Fruit fly (Drosophila melanogaster) whole organism, embryonic: Measurements from ENCODE around the gene mAcon2.

Source experiments
- Atf3 ChIP-seq: fragments of 200-800 bp; sonication (Bioruptor generic); optimal IDR thresholded peaks from 3 replicates; lab custom pipeline; 2016; ENCODE audit warnings: missing biosample characterization, missing genetic modification characterization
- B-H2 ChIP-seq: fragments of 200-800 bp; sonication (Bioruptor generic); optimal IDR thresholded peaks from 2 replicates; lab custom pipeline; 2018; ENCODE audit warnings: missing biosample characterization, mild to moderate bottlenecking, missing genetic modification characterization
- CG11093 ChIP-seq: fragments of 200-800 bp; sonication (Bioruptor generic); IDR thresholded peaks from 3 replicates; pipeline ENCODE4 v1.3.6; 2022; ENCODE audit warnings: missing biosample characterization, missing genetic modification characterization
- CG12236 ChIP-seq: fragments of 200-800 bp; sonication (Bioruptor generic); optimal IDR thresholded peaks from 2 replicates; lab custom pipeline; 2016; ENCODE audit warnings: missing biosample characterization, missing genetic modification characterization
- CG13296 ChIP-seq: fragments of 200-800 bp; sonication (Bioruptor generic); optimal IDR thresholded peaks from 3 replicates; lab custom pipeline; 2018; ENCODE audit warnings: missing biosample characterization, mild to moderate bottlenecking, missing genetic modification characterization
- CG15011 ChIP-seq: fragments of 200-800 bp; sonication (Bioruptor generic); optimal IDR thresholded peaks from 3 replicates; lab custom pipeline; 2018; ENCODE audit warnings: missing biosample characterization, mild to moderate bottlenecking, missing genetic modification characterization
- CG15696 ChIP-seq: fragments of 200-800 bp; sonication (Bioruptor generic); optimal IDR thresholded peaks from 2 replicates; lab custom pipeline; 2019; ENCODE audit warnings: missing biosample characterization, mild to moderate bottlenecking, missing genetic modification characterization, moderate library complexity
- CG17612 ChIP-seq: fragments of 200-800 bp; sonication (Bioruptor generic); IDR thresholded peaks from 2 replicates; pipeline ENCODE4 v1.3.6; 2022; ENCODE audit warnings: missing biosample characterization, missing genetic modification characterization
- CG2199 ChIP-seq: fragments of 200-800 bp; sonication (Bioruptor generic); IDR thresholded peaks from 3 replicates; pipeline ENCODE4 v1.3.6; 2022; ENCODE audit warnings: missing biosample characterization, missing genetic modification characterization
- CG2678 ChIP-seq: fragments of 200-800 bp; sonication (Bioruptor generic); optimal IDR thresholded peaks from 3 replicates; lab custom pipeline; 2019; ENCODE audit warnings: missing biosample characterization, mild to moderate bottlenecking, missing genetic modification characterization, moderate library complexity
- CG30431 ChIP-seq: fragments of 200-800 bp; sonication (Bioruptor generic); optimal IDR thresholded peaks from 2 replicates; lab custom pipeline; 2017; ENCODE audit warnings: missing biosample characterization, missing genetic modification characterization
- CG3163 ChIP-seq: fragments of 200-800 bp; sonication (Bioruptor generic); optimal IDR thresholded peaks from 3 replicates; lab custom pipeline; 2016; ENCODE audit warnings: missing biosample characterization, missing genetic modification characterization
- CG3407 ChIP-seq: fragments of 200-800 bp; sonication (Bioruptor generic); optimal IDR thresholded peaks from 2 replicates; lab custom pipeline; 2018; ENCODE audit warnings: missing biosample characterization, mild to moderate bottlenecking, missing genetic modification characterization
- CG34376 ChIP-seq: fragments of 200-800 bp; sonication (Bioruptor generic); optimal IDR thresholded peaks from 2 replicates; lab custom pipeline; 2018; ENCODE audit warnings: missing biosample characterization, mild to moderate bottlenecking, missing genetic modification characterization
- CG6689 ChIP-seq: fragments of 200-800 bp; sonication (Bioruptor generic); IDR thresholded peaks from 2 replicates; pipeline ENCODE4 v1.3.6; 2022; ENCODE audit warnings: missing biosample characterization, missing genetic modification characterization
- CG6791 ChIP-seq: fragments of 200-800 bp; sonication (Bioruptor generic); IDR thresholded peaks from 3 replicates; pipeline ENCODE4 v1.3.6; 2022; ENCODE audit warnings: missing biosample characterization, missing genetic modification characterization; ENCODE audit not compliant: partially characterized antibody
- Dip3 ChIP-seq: fragments of 200-800 bp; sonication (Bioruptor generic); optimal IDR thresholded peaks from 3 replicates; lab custom pipeline; 2016; ENCODE audit warnings: missing biosample characterization, missing genetic modification characterization
- Fer1 ChIP-seq: fragments of 200-800 bp; sonication (Bioruptor generic); optimal IDR thresholded peaks from 2 replicates; lab custom pipeline; 2017; ENCODE audit warnings: missing biosample characterization, mild to moderate bottlenecking, missing genetic modification characterization
- GATAe ChIP-seq: fragments of 200-800 bp; sonication (Bioruptor generic); conservative IDR thresholded peaks from 2 replicates; pipeline ENCODE4 v1.3.6; 2022; ENCODE audit warnings: missing biosample characterization, missing genetic modification characterization
- Hey ChIP-seq: fragments of 200-800 bp; sonication (Bioruptor generic); optimal IDR thresholded peaks from 3 replicates; lab custom pipeline; 2018; ENCODE audit warnings: missing biosample characterization, mild to moderate bottlenecking, missing genetic modification characterization
- Hmx ChIP-seq: fragments of 200-800 bp; sonication (Bioruptor generic); optimal IDR thresholded peaks from 2 replicates; lab custom pipeline; 2016; ENCODE audit warnings: missing biosample characterization, missing genetic modification characterization
- Hr3 ChIP-seq: fragments of 200-800 bp; sonication (Bioruptor generic); optimal IDR thresholded peaks from 3 replicates; lab custom pipeline; 2016; ENCODE audit warnings: missing biosample characterization, missing genetic modification characterization
- Jarid2 ChIP-seq: fragments of 200-800 bp; sonication (Bioruptor generic); optimal IDR thresholded peaks from 3 replicates; lab custom pipeline; 2017; ENCODE audit warnings: mild to moderate bottlenecking, missing biosample characterization, missing genetic modification reagents, missing genetic modification characterization
- NC2β ChIP-seq: fragments of 200-800 bp; sonication (Bioruptor generic); optimal IDR thresholded peaks from 2 replicates; lab custom pipeline; 2016; ENCODE audit warnings: missing biosample characterization, missing genetic modification characterization
- Nf-YA ChIP-seq: fragments of 200-800 bp; sonication (Bioruptor generic); IDR thresholded peaks from 2 replicates; pipeline ENCODE4 v1.3.6; 2022; ENCODE audit warnings: missing biosample characterization, missing genetic modification characterization
- Optix ChIP-seq: fragments of 200-800 bp; sonication (Bioruptor generic); IDR thresholded peaks from 3 replicates; pipeline ENCODE4 v1.3.6; 2022; ENCODE audit warnings: missing biosample characterization, missing genetic modification characterization
- Rfx ChIP-seq: fragments of 200-800 bp; sonication (Bioruptor generic); IDR thresholded peaks from 2 replicates; pipeline ENCODE4 v1.3.6; 2022; ENCODE audit warnings: missing biosample characterization, missing genetic modification characterization
- Six4 ChIP-seq: fragments of 200-800 bp; sonication (Bioruptor generic); optimal IDR thresholded peaks from 2 replicates; lab custom pipeline; 2016; ENCODE audit warnings: missing biosample characterization, missing genetic modification characterization
- Trl ChIP-seq, 3 experiments: fragments of >200 bp in 2 of 3; fragments of 200-800 bp in 1 of 3; sonication (Bioruptor generic) in 1 of 3; optimal IDR thresholded peaks; 2 replicates in 1 of 3; 3 replicates in 2 of 3; lab custom pipeline; 2016 to 2017; ENCODE audit warnings: missing biosample characterization in 1 of 3, missing genetic modification characterization in 1 of 3
- ac ChIP-seq: fragments of 200-800 bp; sonication (Bioruptor generic); optimal IDR thresholded peaks from 3 replicates; lab custom pipeline; 2017; ENCODE audit warnings: missing biosample characterization, mild to moderate bottlenecking, missing genetic modification characterization
- crol ChIP-seq: fragments of 200-800 bp; sonication (Bioruptor generic); IDR thresholded peaks from 2 replicates; pipeline ENCODE4 v1.3.6; 2022; ENCODE audit warnings: missing biosample characterization, missing genetic modification characterization
- esg ChIP-seq: fragments of 200-800 bp; sonication (Bioruptor generic); conservative IDR thresholded peaks from 2 replicates; pipeline ENCODE4 v1.3.6; 2022; ENCODE audit warnings: missing biosample characterization, missing genetic modification characterization
- exex ChIP-seq: fragments of 200-800 bp; sonication (Bioruptor generic); optimal IDR thresholded peaks from 4 replicates; lab custom pipeline; 2018; ENCODE audit warnings: missing biosample characterization, mild to moderate bottlenecking, missing genetic modification characterization, moderate library complexity
- gce ChIP-seq: fragments of 200-800 bp; sonication (Bioruptor generic); IDR thresholded peaks from 3 replicates; pipeline ENCODE4 v1.3.6; 2022; ENCODE audit warnings: missing biosample characterization, missing genetic modification characterization
- gfzf ChIP-seq: fragments of 200-800 bp; sonication (Bioruptor generic); optimal IDR thresholded peaks from 2 replicates; lab custom pipeline; 2016; ENCODE audit warnings: missing biosample characterization, mild to moderate bottlenecking, missing genetic modification characterization, moderate library complexity
- grn ChIP-seq: fragments of 200-800 bp; sonication (Bioruptor generic); optimal IDR thresholded peaks from 3 replicates; lab custom pipeline; 2017; ENCODE audit warnings: missing biosample characterization, missing genetic modification characterization
- hb ChIP-seq: fragments of 200-800 bp; sonication (Bioruptor generic); IDR thresholded peaks from 3 replicates; pipeline ENCODE4 v1.3.6; 2022; ENCODE audit warnings: missing biosample characterization, missing genetic modification characterization; ENCODE audit not compliant: partially characterized antibody
- hth ChIP-seq: fragments of >200 bp; optimal IDR thresholded peaks from 2 replicates; lab custom pipeline; 2017; ENCODE audit warnings: inconsistent platforms
- lab ChIP-seq: fragments of 200-800 bp; sonication (Bioruptor generic); optimal IDR thresholded peaks from 3 replicates; lab custom pipeline; 2017; ENCODE audit warnings: missing biosample characterization, missing genetic modification characterization, mild to moderate bottlenecking, moderate library complexity, missing genetic modification reagents
- lola ChIP-seq, 3 experiments: fragments of >200 bp in 2 of 3; fragments of 200-800 bp in 1 of 3; sonication (Bioruptor generic) in 1 of 3; optimal IDR thresholded peaks; 2 replicates each; lab custom pipeline; 2017 to 2019; ENCODE audit warnings: missing biosample characterization in 3 of 3, missing genetic modification characterization in 3 of 3, mild to moderate bottlenecking in 1 of 3, moderate library complexity in 1 of 3
- mirr ChIP-seq: fragments of 200-800 bp; sonication (Bioruptor generic); optimal IDR thresholded peaks from 3 replicates; lab custom pipeline; 2018; ENCODE audit warnings: missing biosample characterization, mild to moderate bottlenecking, missing genetic modification characterization
- repo ChIP-seq: fragments of 200-800 bp; sonication (Bioruptor generic); optimal IDR thresholded peaks from 2 replicates; lab custom pipeline; 2016; ENCODE audit warnings: missing biosample characterization, missing genetic modification characterization
- sisA ChIP-seq: fragments of 200-800 bp; sonication (Bioruptor generic); IDR thresholded peaks from 2 replicates; pipeline ENCODE4 v1.3.6; 2022; ENCODE audit warnings: missing biosample characterization, missing genetic modification characterization
- slou ChIP-seq: fragments of 200-800 bp; sonication (Bioruptor generic); optimal IDR thresholded peaks from 3 replicates; lab custom pipeline; 2016; ENCODE audit warnings: missing biosample characterization, missing genetic modification characterization
- sug ChIP-seq: fragments of 200-800 bp; optimal IDR thresholded peaks from 2 replicates; lab custom pipeline; 2019; ENCODE audit warnings: missing biosample characterization, mild to moderate bottlenecking, missing genetic modification characterization, moderate library complexity
- tgo ChIP-seq: fragments of 200-800 bp; sonication (Bioruptor generic); IDR thresholded peaks from 3 replicates; pipeline ENCODE4 v1.3.6; 2022; ENCODE audit warnings: missing biosample characterization, missing genetic modification characterization

mAcon2 gene

dm6 chr3R:11173169-11173506, 36.2 kb downstream of the mAcon2 start (continued):
- TF ChIP-seq Six4 = no peak

DNA sequence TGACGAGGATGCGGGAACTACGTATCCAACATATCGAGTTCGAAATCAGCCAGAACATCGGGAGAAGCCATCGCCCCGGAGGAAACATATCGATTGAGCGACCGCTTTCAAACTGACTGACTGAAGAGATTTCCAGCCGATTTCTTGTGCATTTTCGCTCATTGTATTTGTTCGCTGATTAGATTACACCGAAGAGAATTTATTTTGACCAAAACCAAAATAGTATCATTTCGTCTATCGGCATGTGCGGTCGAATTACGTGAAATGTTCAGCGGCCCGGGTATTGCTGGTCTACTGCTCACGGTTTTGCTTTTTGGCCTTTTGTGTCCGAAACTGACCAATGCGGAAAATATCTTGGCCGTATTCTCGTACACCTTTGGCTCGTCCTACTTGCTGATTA, 38.3 kb downstream of the mAcon2 start, which contains the start of the genes Ugt304A1 and Ugt303A1:
Gene Ugt304A1, minus strand, starts transcription at position 101 of the 400 bp plus-strand sequence.
Gene Ugt303A1, plus strand, starts transcription at position 222 of the 400 bp plus-strand sequence.
- TF ChIP-seq exex (tag; lab: Kevin White, UChicago) (peak; percentile 18), CG3163 (peak; percentile 26), CG34376 (GFP tag; lab: Kevin White, UChicago) (no peak), Jarid2 (GFP tag; lab: Kevin White, UChicago) (peak; percentile 36), B-H2 (GFP tag; lab: Kevin White, UChicago) (no peak), repo (GFP tag; lab: Kevin White, UChicago) (no peak), lab (GFP tag; lab: Kevin White, UChicago) (peak; percentile 5), CG3407 (no peak), Trl (optimal IDR thresholded peaks at IDR 0.05; lab: Kevin White, UChicago) (peak in 1 of 2 experiments; percentile 5), Trl (GFP tag; optimal IDR thresholded peaks at IDR 0.05; lab: Kevin White, UChicago) (no peak), Rfx (peak; percentile 20; the same call in 1 of the 2 replicates), sisA (GFP tag; lab: Robert Waterston, UW) (no peak)

- TF ChIP-seq NC2β (GFP tag; lab: Kevin White, UChicago) (no peak), mirr (GFP tag; lab: Kevin White, UChicago) (peak; percentile 57), Optix (no peak), exex (tag; lab: Kevin White, UChicago) (peak; percentile 62)
These were observed 38.8 kb downstream of the mAcon2 start for dm6 chr3R:11175777-11176176.

DNA sequence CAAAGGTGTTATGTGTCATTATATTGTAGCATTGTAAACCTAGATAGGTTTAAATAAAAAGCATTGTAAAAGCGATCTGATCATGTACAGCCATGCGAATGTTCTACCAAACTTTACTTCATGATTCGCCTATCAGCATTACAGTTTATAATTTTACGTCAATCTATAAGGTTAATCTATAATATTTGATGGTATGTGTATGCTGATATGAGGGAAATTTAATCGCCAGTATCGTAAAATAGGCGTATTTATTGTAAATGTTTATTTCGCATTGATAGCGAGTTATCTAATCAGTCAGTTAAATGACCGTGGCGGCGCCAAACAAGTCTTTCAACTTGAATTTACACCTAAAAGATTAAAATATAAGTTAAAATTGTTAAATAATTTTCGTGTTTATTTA, 40.6 kb downstream of the mAcon2 start:
- TF ChIP-seq Hey (tag; lab: Kevin White, UChicago) (no peak), hth (no peak), Hmx (GFP tag; lab: Kevin White, UChicago) (no peak), CG12236 (GFP tag; lab: Kevin White, UChicago) (no peak), CG15011 (no peak), tgo (GFP tag; lab: Robert Waterston, UW) (no peak), GATAe (GFP tag; lab: Robert Waterston, UW) (peak; percentile 60), lola (GFP tag; optimal IDR thresholded peaks at IDR 0.05; lab: Kevin White, UChicago) (no peak), CG30431 (GFP tag; lab: Kevin White, UChicago) (no peak), CG2678 (tag; lab: Kevin White, UChicago) (no peak), ac (no peak), gfzf (GFP tag; lab: Kevin White, UChicago) (no peak), crol (GFP tag; lab: Robert Waterston, UW) (no peak), slou (GFP tag; lab: Kevin White, UChicago) (no peak), CG17612 (no peak), CG6791 (GFP tag; lab: Robert Waterston, UW) (no peak), sug (tag; lab: Kevin White, UChicago) (peak; percentile 27), hb (GFP tag; lab: Robert Waterston, UW) (no peak), mirr (GFP tag; lab: Kevin White, UChicago) (peak; percentile 84), CG6689 (GFP tag; lab: Robert Waterston, UW) (no peak), CG15696 (tag; lab: Kevin White, UChicago) (no peak), CG11093 (no peak), Dip3 (no peak), Atf3 (GFP tag; lab: Kevin White, UChicago) (no peak), esg (GFP tag; lab: Robert Waterston, UW) (no peak), Hr3 (GFP tag; lab: Kevin White, UChicago) (no peak), grn (GFP tag; lab: Kevin White, UChicago) (peak; percentile 62), CG34376 (GFP tag; lab: Kevin White, UChicago) (peak; percentile 39), CG2199 (GFP tag; lab: Robert Waterston, UW) (no peak), gce (GFP tag; lab: Robert Waterston, UW) (no peak), exex (tag; lab: Kevin White, UChicago) (peak; percentile 91), Nf-YA (GFP tag; lab: Robert Waterston, UW) (no peak), CG13296 (GFP tag; lab: Kevin White, UChicago) (no peak), Fer1 (GFP tag; lab: Kevin White, UChicago) (no peak)
